Worm (Caenorhabditis elegans) whole organism, midembryonic: ENCODE measurements around the gene lido-18.

Experiments
- T22C8.4 ChIP-seq: fragments of 200-800 bp; sonication (Bioruptor generic); IDR thresholded peaks from 2 replicates; pipeline ENCODE4 v1.3.6; 2022; ENCODE audit warnings: missing genetic modification characterization, missing compliant biosample characterization
- cog-1 ChIP-seq: sonication (generic microtip); optimal IDR thresholded peaks from 2 replicates; lab custom pipeline; 2016; ENCODE audit warnings: missing genetic modification characterization, missing compliant biosample characterization
- flt-1 ChIP-seq: fragments of 200-800 bp; sonication (Bioruptor generic); IDR thresholded peaks from 2 replicates; pipeline ENCODE4 v1.3.6; 2022; ENCODE audit warnings: missing genetic modification characterization, missing compliant biosample characterization
- klf-2 ChIP-seq: fragments of 200-800 bp; sonication (Bioruptor generic); conservative IDR thresholded peaks from 2 replicates; pipeline ENCODE4 v1.3.6; 2022; ENCODE audit warnings: missing genetic modification reagents, missing genetic modification characterization, missing compliant biosample characterization
- med-1 ChIP-seq: sonication (generic microtip); optimal IDR thresholded peaks from 2 replicates; lab custom pipeline; 2017; ENCODE audit warnings: missing genetic modification characterization, mild to moderate bottlenecking, missing compliant biosample characterization, antibody characterized with exemption, missing genetic modification reagents; ENCODE audit not compliant: insufficient read depth
- ref-1 ChIP-seq: fragments of 200-800 bp; sonication (Bioruptor generic); conservative IDR thresholded peaks from 2 replicates; pipeline ENCODE4 v1.3.6; 2022; ENCODE audit warnings: missing genetic modification reagents, missing genetic modification characterization, missing compliant biosample characterization
- tab-1 ChIP-seq: fragments of 200-800 bp; sonication (Bioruptor generic); IDR thresholded peaks from 2 replicates; pipeline ENCODE4 v1.3.6; 2022; ENCODE audit warnings: missing genetic modification characterization, missing compliant biosample characterization
- ztf-23 ChIP-seq: fragments of 200-800 bp; sonication (Bioruptor generic); IDR thresholded peaks from 2 replicates; pipeline ENCODE4 v1.3.6; 2022; ENCODE audit warnings: missing genetic modification reagents, missing genetic modification characterization, missing compliant biosample characterization
- ztf-29 ChIP-seq: fragments of 200-800 bp; sonication (Bioruptor generic); IDR thresholded peaks from 2 replicates; pipeline ENCODE4 v1.3.6; 2022; ENCODE audit warnings: missing genetic modification reagents, missing genetic modification characterization, missing compliant biosample characterization

The lido-18 gene

DNA sequence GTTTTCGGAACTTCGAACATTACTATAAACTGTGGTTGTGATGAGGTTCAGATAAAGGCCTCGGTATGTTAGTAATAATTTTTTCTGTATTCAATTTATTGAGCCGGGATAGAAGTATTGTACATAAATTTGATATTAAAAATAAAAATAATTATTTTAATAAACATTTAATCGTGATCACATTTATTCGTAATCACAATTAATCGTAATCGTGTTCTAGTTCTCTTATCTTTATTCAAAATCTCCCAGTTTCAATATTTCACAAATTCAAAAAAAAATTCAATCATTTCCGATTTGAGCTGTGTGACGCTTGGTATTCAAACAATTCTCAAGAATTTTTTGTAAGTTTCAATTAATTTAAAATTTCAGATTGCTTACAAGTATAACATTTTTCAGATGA lies at the start of gene lido-18:
Gene lido-18 (plus strand): TSS at position 301 of the 400 bp plus-strand sequence.
- TF ChIP-seq klf-2 (no peak), tab-1 (GFP tag; lab: Robert Waterston, UW) (no peak), T22C8.4 (GFP tag; lab: Robert Waterston, UW) (no peak), flt-1 (GFP tag; lab: Robert Waterston, UW) (no peak), ztf-23 (GFP tag; lab: Robert Waterston, UW) (no peak), med-1 (GFP tag; lab: Kevin White, UChicago) (no peak), cog-1 (tag; lab: Kevin White, UChicago) (no peak), ztf-29 (GFP tag; lab: Robert Waterston, UW) (no peak), ref-1 (GFP tag; lab: Robert Waterston, UW) (no peak)

DNA sequence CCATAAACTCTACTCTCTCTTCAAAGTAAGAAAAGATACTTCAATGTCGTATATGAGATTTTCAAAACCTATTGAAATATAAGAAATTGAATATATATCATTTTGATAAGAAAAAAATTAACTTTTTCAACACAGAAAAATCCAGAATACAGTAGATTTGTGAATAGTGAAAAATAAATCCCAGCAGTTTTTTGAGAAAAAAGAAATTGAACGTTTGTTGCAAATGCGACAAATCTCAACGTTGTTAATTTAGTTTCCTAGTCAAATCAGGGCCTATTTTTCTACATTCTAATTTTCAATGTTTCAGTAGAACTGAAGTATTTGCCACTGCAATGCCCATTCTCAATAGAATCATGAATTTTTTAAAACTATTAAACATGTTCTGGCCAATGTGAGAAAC lies 47.5 kb upstream of the lido-18 start, which contains the start of gene T04A6.2:
Gene T04A6.2 (plus strand): TSS at position 301 of the 400 bp plus-strand sequence.
- no peak for TF ChIP-seq ztf-29 (GFP tag; lab: Robert Waterston, UW)
- no peak for TF ChIP-seq klf-2

DNA sequence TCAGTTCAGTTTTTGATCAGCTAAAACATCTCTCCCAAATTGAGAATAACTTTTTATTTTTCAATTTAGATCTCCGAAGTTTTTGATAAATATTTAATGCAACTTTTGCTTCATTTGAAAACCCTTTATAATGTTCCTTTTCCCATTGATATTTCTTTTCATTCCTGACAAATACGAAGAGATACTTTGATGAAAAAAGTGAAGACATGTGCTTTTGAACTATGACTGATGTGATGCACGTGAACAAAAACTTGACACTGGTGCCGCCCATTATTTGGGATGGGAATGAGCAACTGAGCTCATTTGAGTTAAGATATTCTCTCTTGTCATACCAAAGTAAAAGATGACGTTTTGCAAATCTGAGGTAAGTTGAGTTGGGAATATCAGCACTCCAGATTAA lies 45.9 kb upstream of the lido-18 start, which contains the start of gene T04A6.1:
Gene T04A6.1 (plus strand): TSS at position 301 of the 400 bp plus-strand sequence.
- no peak for TF ChIP-seq tab-1 (GFP tag; lab: Robert Waterston, UW)
- no peak for TF ChIP-seq ztf-23 (GFP tag; lab: Robert Waterston, UW)
- TF ChIP-seq ref-1 (GFP tag; lab: Robert Waterston, UW), result no peak
- no peak for TF ChIP-seq T22C8.4 (GFP tag; lab: Robert Waterston, UW)
- TF ChIP-seq med-1 (GFP tag; lab: Kevin White, UChicago), result no peak
- TF ChIP-seq flt-1 (GFP tag; lab: Robert Waterston, UW), result no peak
- TF ChIP-seq cog-1 (tag; lab: Kevin White, UChicago), result no peak
- TF ChIP-seq klf-2, result no peak
- no peak for TF ChIP-seq ztf-29 (GFP tag; lab: Robert Waterston, UW)

DNA sequence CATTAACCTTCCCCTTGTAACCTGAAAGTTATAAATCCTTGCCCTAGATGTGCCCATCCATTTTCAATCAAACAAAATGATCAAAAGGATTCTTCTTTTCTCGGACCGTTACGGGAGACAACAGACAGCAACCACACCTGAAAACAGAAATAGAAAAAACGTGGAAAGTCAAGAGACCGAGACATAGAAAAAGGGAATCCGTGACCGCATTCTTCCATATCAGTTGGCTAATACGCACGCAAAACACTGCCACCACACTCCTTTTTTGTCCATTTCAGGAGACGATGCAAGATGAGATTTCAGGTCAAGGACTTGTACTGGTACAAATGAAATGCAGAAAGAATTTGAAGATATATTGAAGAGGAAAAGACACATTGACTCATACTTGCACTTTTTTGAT lies 43.8 kb upstream of the lido-18 start:
- TF ChIP-seq klf-2 (no peak), tab-1 (GFP tag; lab: Robert Waterston, UW) (no peak), ztf-29 (GFP tag; lab: Robert Waterston, UW) (no peak), T22C8.4 (GFP tag; lab: Robert Waterston, UW) (no peak), med-1 (GFP tag; lab: Kevin White, UChicago) (no peak), ztf-23 (GFP tag; lab: Robert Waterston, UW) (no peak), cog-1 (tag; lab: Kevin White, UChicago) (no peak), flt-1 (GFP tag; lab: Robert Waterston, UW) (no peak), ref-1 (GFP tag; lab: Robert Waterston, UW) (no peak)

DNA sequence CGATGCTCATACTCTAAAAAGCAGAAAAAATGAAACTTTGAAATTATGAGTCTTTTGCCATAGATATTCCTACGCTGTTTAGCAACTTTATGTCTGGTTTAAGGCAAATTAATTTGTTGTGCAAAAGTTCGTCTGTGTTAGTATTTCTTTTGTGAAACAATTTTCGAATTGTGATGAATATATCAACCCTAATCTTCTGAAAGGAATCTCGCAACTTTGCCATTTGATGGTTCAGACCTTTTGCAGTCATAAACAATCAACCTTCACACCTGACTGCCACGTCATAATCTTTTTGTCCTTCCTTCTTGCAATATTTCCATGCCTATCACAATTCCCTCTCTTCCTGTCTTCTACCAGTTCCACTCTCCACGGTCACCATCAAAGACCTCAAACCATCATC lies 42.2 kb upstream of the lido-18 start:
- TF ChIP-seq ref-1 (GFP tag; lab: Robert Waterston, UW) (no peak), ztf-23 (GFP tag; lab: Robert Waterston, UW) (no peak), klf-2 (no peak), tab-1 (GFP tag; lab: Robert Waterston, UW) (no peak), ztf-29 (GFP tag; lab: Robert Waterston, UW) (no peak), flt-1 (GFP tag; lab: Robert Waterston, UW) (no peak), med-1 (GFP tag; lab: Kevin White, UChicago) (no peak), T22C8.4 (GFP tag; lab: Robert Waterston, UW) (no peak)

DNA sequence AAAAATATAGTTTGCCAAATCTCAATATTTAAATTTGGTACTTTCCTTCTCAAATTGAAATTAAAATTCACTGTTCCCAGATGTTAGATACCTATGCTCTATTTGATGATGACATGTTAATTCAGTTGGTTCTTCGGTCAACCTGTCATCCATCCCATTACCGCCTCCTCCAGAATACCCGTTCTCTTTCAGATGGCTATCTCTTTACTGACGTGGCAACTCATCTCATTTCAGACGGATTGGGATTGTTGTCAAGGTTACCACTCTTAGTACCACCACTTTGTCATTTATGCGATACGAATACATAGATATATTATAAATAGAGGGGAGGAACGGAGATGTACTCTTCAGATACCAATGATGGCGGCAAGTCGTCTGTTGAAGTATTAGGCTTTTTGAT lies 40.7 kb upstream of the lido-18 start:
- TF ChIP-seq ztf-29 (GFP tag; lab: Robert Waterston, UW), result no peak
- TF ChIP-seq klf-2, result no peak
- TF ChIP-seq T22C8.4 (GFP tag; lab: Robert Waterston, UW), result no peak
- no peak for TF ChIP-seq tab-1 (GFP tag; lab: Robert Waterston, UW)
- no peak for TF ChIP-seq flt-1 (GFP tag; lab: Robert Waterston, UW)
- TF ChIP-seq med-1 (GFP tag; lab: Kevin White, UChicago), result no peak
- TF ChIP-seq cog-1 (tag; lab: Kevin White, UChicago), result no peak
- no peak for TF ChIP-seq ref-1 (GFP tag; lab: Robert Waterston, UW)
- no peak for TF ChIP-seq ztf-23 (GFP tag; lab: Robert Waterston, UW)

DNA sequence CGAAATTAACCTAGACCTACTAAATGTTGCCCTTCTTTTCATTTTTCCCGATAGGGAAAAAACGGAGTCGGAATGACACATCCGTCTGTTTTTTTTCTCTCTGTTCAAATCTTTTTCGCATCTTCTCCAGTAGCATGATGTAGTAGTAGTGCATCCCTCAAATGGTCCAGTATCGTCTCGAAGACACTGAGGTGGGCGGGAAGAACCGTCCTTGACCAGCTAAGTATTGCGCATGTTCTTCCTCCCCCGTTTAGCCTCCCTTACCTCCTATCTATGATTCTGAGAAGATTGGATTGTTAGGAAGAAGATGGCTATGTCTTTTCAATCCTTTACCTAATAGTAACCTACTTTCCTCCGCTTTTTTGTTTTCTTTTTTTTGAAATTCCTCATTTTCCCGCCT lies 39.2 kb upstream of the lido-18 start:
- no peak for TF ChIP-seq ztf-23 (GFP tag; lab: Robert Waterston, UW)
- no peak for TF ChIP-seq med-1 (GFP tag; lab: Kevin White, UChicago)
- TF ChIP-seq flt-1 (GFP tag; lab: Robert Waterston, UW), result no peak
- no peak for TF ChIP-seq klf-2
- no peak for TF ChIP-seq ztf-29 (GFP tag; lab: Robert Waterston, UW)
- no peak for TF ChIP-seq tab-1 (GFP tag; lab: Robert Waterston, UW)
- TF ChIP-seq cog-1 (tag; lab: Kevin White, UChicago), result no peak
- TF ChIP-seq ref-1 (GFP tag; lab: Robert Waterston, UW), result no peak
- TF ChIP-seq T22C8.4 (GFP tag; lab: Robert Waterston, UW), result no peak

DNA sequence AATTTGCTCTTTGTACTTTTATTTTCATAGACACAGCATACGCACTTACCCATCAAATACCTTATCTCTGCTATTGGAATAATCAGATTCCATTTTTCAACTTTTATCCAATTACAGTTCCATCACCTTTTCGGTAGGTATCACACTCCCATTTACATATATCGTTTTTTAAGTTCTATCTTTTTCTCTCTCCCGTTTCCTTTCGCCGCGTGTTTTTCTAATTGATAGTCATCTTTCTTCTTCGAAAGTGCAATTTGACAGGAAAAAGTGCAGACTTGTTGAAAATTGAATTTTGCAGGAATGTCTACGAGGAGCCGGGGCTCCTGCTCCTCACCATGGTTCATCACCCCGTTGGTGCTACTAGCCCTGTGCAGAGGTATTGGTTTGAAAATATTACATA lies 37.0 kb upstream of the lido-18 start, which contains the start of gene fbn-1:
Gene fbn-1 (plus strand): TSS at position 301 of the 400 bp plus-strand sequence.
- no peak for TF ChIP-seq ztf-23 (GFP tag; lab: Robert Waterston, UW)
- TF ChIP-seq ref-1 (GFP tag; lab: Robert Waterston, UW), result no peak
- no peak for TF ChIP-seq flt-1 (GFP tag; lab: Robert Waterston, UW)
- no peak for TF ChIP-seq ztf-29 (GFP tag; lab: Robert Waterston, UW)
- no peak for TF ChIP-seq klf-2
- no peak for TF ChIP-seq tab-1 (GFP tag; lab: Robert Waterston, UW)
- TF ChIP-seq cog-1 (tag; lab: Kevin White, UChicago), result no peak
- no peak for TF ChIP-seq med-1 (GFP tag; lab: Kevin White, UChicago)
- TF ChIP-seq T22C8.4 (GFP tag; lab: Robert Waterston, UW), result no peak

DNA sequence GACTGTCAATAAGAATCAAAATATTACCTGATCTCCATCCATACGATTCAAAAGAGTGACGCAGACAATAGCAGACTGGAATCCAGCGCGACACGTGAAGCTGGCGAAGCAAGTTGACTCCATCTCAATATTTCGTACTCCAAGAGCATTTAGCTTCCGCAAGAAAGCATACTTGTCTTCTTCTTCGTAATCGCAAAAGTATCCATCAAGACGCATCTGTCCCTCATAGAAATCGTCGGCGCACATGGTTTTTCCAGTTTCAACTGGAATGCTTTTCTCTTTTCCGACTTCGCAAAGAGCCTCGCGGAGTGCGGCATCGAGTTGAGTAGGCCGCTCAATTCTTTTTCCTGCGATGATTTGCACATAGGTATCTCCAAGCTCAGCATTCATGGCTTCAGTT lies 20.7 kb upstream of the lido-18 start:
- no peak for TF ChIP-seq ref-1 (GFP tag; lab: Robert Waterston, UW)
- no peak for TF ChIP-seq T22C8.4 (GFP tag; lab: Robert Waterston, UW)
- TF ChIP-seq cog-1 (tag; lab: Kevin White, UChicago), result no peak
- no peak for TF ChIP-seq klf-2
